In the genomic region with DNA sequence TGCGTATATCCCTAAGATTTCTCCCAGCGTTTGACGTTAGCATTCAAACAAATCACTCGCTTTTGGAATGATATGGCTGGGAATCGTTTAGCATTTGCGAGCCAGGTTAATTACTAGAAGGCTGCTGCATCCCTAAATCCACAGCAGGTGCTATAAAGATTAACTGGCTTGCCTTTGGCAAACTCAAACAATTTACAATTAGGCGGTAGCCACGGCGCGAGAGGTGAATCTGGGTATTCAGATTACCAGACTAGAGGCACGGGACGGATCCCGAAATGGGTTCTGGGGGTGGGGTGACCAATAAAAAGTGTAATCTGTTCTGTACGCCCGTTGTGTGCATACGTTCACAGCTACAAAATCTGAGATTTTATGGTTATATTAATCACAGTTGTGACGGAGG, we compare ENCODE assay signal across 4 fruit fly cellular contexts.
TF ChIP-seq lines count a peak whose summit lies in the region.

Gene CG11892, plus strand, starts transcription at position 384 of the 400 bp plus-strand sequence.

- no peak for TF ChIP-seq CTCF in whole organism, embryonic (GFP tag; optimal IDR thresholded peaks at IDR 0.05; lab: Kevin White, UChicago)

TF ChIP-seq in whole organism, adult, 20 proteins besides CTCF, POLR2A, EP300 and RAD21:
- TF ChIP-seq CG14711 (tag; optimal IDR thresholded peaks at IDR 0.05; lab: Kevin White, UChicago) (peak; percentile 64), ovo (GFP tag; optimal IDR thresholded peaks at IDR 0.05; lab: Kevin White, UChicago) (peak; percentile 30), Crg-1 (GFP tag; optimal IDR thresholded peaks at IDR 0.05; lab: Kevin White, UChicago) (peak; percentile 20), bab1 (GFP tag; optimal IDR thresholded peaks at IDR 0.05; lab: Kevin White, UChicago) (no peak), Clk (GFP tag; optimal IDR thresholded peaks at IDR 0.05; lab: Kevin White, UChicago) (peak; percentile 72), Hr96 (GFP tag; optimal IDR thresholded peaks at IDR 0.05; lab: Kevin White, UChicago) (no peak), toe (GFP tag; optimal IDR thresholded peaks at IDR 0.05; lab: Kevin White, UChicago) (no peak), CG7101 (tag; optimal IDR thresholded peaks at IDR 0.05; lab: Kevin White, UChicago) (peak; percentile 87), cic (GFP tag; optimal IDR thresholded peaks at IDR 0.05; lab: Kevin White, UChicago) (peak; percentile 93), CG11617 (GFP tag; optimal IDR thresholded peaks at IDR 0.05; lab: Kevin White, UChicago) (peak; percentile 82), CG1620 (GFP tag; optimal IDR thresholded peaks at IDR 0.05; lab: Kevin White, UChicago) (no peak), CG7045 (GFP tag; optimal IDR thresholded peaks at IDR 0.05; lab: Kevin White, UChicago) (peak; percentile 93), tj (GFP tag; optimal IDR thresholded peaks at IDR 0.05; lab: Kevin White, UChicago) (peak; percentile 39), CG12768 (GFP tag; optimal IDR thresholded peaks at IDR 0.05; lab: Kevin White, UChicago) (peak; percentile 89), cnc (optimal IDR thresholded peaks at IDR 0.05; lab: Kevin White, UChicago) (no peak), Mnt (GFP tag; optimal IDR thresholded peaks at IDR 0.05; lab: Kevin White, UChicago) (peak; percentile 67), CG33017 (tag; optimal IDR thresholded peaks at IDR 0.05; lab: Kevin White, UChicago) (peak; percentile 89), CG5204 (GFP tag; optimal IDR thresholded peaks at IDR 0.05; lab: Kevin White, UChicago) (peak; percentile 28), kay (GFP tag; lab: Kevin White, UChicago; ENCODE audit: borderline replicate concordance) (peak; percentile 93), pad (GFP tag; optimal IDR thresholded peaks at IDR 0.05; lab: Kevin White, UChicago) (peak; percentile 68)

TF ChIP-seq in whole organism, embryonic, 481 proteins besides CTCF, POLR2A, EP300 and RAD21 (continues in another document):
- TF ChIP-seq eve (GFP tag; optimal IDR thresholded peaks at IDR 0.05; lab: Kevin White, UChicago) (no peak), ATbp (GFP tag; optimal IDR thresholded peaks at IDR 0.05; lab: Kevin White, UChicago) (peak; percentile 82), CG10959 (GFP tag; IDR thresholded peaks at IDR 0.05; lab: Robert Waterston, UW) (no peak), Nf-YB (GFP tag; optimal IDR thresholded peaks at IDR 0.05; lab: Kevin White, UChicago) (no peak), Sox102F (GFP tag; optimal IDR thresholded peaks at IDR 0.05; lab: Kevin White, UChicago) (peak; percentile 37), insv (GFP tag; optimal IDR thresholded peaks at IDR 0.05; lab: Kevin White, UChicago) (no peak), CG7357 (GFP tag; IDR thresholded peaks at IDR 0.05; lab: Robert Waterston, UW) (no peak), Max (GFP tag; optimal IDR thresholded peaks at IDR 0.05; lab: Kevin White, UChicago) (no peak), Dfd (GFP tag; optimal IDR thresholded peaks at IDR 0.05; lab: Kevin White, UChicago) (no peak), HHEX (GFP tag; optimal IDR thresholded peaks at IDR 0.05; lab: Kevin White, UChicago) (peak; percentile 64), grau (tag; optimal IDR thresholded peaks at IDR 0.05; lab: Kevin White, UChicago) (no peak), CG8359 (GFP tag; optimal IDR thresholded peaks at IDR 0.05; lab: Kevin White, UChicago; ENCODE audit: borderline replicate concordance) (peak; percentile 6), CG10654 (GFP tag; optimal IDR thresholded peaks at IDR 0.05; lab: Kevin White, UChicago) (no peak), CG1603 (tag; optimal IDR thresholded peaks at IDR 0.05; lab: Kevin White, UChicago) (peak; percentile 56), Elba2 (GFP tag; optimal IDR thresholded peaks at IDR 0.05; lab: Kevin White, UChicago) (no peak), Rx (GFP tag; IDR thresholded peaks at IDR 0.05; lab: Robert Waterston, UW) (no peak), CG12659 (GFP tag; optimal IDR thresholded peaks at IDR 0.05; lab: Kevin White, UChicago) (peak; percentile 46), lilli (GFP tag; optimal IDR thresholded peaks at IDR 0.05; lab: Kevin White, UChicago) (peak; percentile 15), Myb (GFP tag; optimal IDR thresholded peaks at IDR 0.05; lab: Kevin White, UChicago) (no peak), CG15514 (GFP tag; optimal IDR thresholded peaks at IDR 0.05; lab: Kevin White, UChicago) (peak; percentile 53), CG4707 (GFP tag; optimal IDR thresholded peaks at IDR 0.05; lab: Kevin White, UChicago) (peak; percentile 39), ara (GFP tag; IDR thresholded peaks at IDR 0.05; lab: Robert Waterston, UW) (0 out of 2 replicates have a peak, but pooled peaks have one; percentile 43), CG18262 (tag; optimal IDR thresholded peaks at IDR 0.05; lab: Kevin White, UChicago) (no peak)

TF ChIP-seq in whole organism, prepupa, 60 proteins besides CTCF, POLR2A, EP300 and RAD21:
- peak; percentile 90 for TF ChIP-seq fkh (GFP tag; optimal IDR thresholded peaks at IDR 0.05; lab: Kevin White, UChicago)
- no peak for TF ChIP-seq dac (GFP tag; optimal IDR thresholded peaks at IDR 0.05; lab: Kevin White, UChicago)
- peak; percentile 46 for TF ChIP-seq svp (GFP tag; lab: Kevin White, UChicago)
- TF ChIP-seq Sox102F (GFP tag; optimal IDR thresholded peaks at IDR 0.05; lab: Kevin White, UChicago): peak; percentile 23
- peak; percentile 46 for TF ChIP-seq vri (GFP tag; optimal IDR thresholded peaks at IDR 0.05; lab: Kevin White, UChicago)

TF ChIP-seq in whole organism, wandering third instar larva, 38 proteins besides CTCF, POLR2A, EP300 and RAD21:
- TF ChIP-seq OdsH (GFP tag; optimal IDR thresholded peaks at IDR 0.05; lab: Kevin White, UChicago) (peak; percentile 47), Rel (GFP tag; optimal IDR thresholded peaks at IDR 0.05; lab: Kevin White, UChicago) (no peak), Rel (tag; optimal IDR thresholded peaks at IDR 0.05; lab: Kevin White, UChicago) (no peak), rgr (GFP tag; optimal IDR thresholded peaks at IDR 0.05; lab: Kevin White, UChicago) (peak; percentile 36), CG9705 (GFP tag; optimal IDR thresholded peaks at IDR 0.05; lab: Kevin White, UChicago) (no peak), tai (GFP tag; optimal IDR thresholded peaks at IDR 0.05; lab: Kevin White, UChicago) (no peak), jim (GFP tag; optimal IDR thresholded peaks at IDR 0.05; lab: Kevin White, UChicago) (no peak), ey (GFP tag; optimal IDR thresholded peaks at IDR 0.05; lab: Kevin White, UChicago) (no peak), foxo (GFP tag; optimal IDR thresholded peaks at IDR 0.05; lab: Kevin White, UChicago) (no peak), Jra (GFP tag; optimal IDR thresholded peaks at IDR 0.05; lab: Kevin White, UChicago) (no peak), psq (GFP tag; optimal IDR thresholded peaks at IDR 0.05; lab: Kevin White, UChicago) (no peak), fru (GFP tag; optimal IDR thresholded peaks at IDR 0.05; lab: Kevin White, UChicago) (peak; percentile 50), lola (GFP tag; optimal IDR thresholded peaks at IDR 0.05; lab: Kevin White, UChicago) (no peak), Hr83 (GFP tag; optimal IDR thresholded peaks at IDR 0.05; lab: Kevin White, UChicago; ENCODE audit: poor library complexity, severe bottlenecking) (peak; percentile 51), woc (GFP tag; optimal IDR thresholded peaks at IDR 0.05; lab: Kevin White, UChicago) (no peak), Hnf4 (GFP tag; optimal IDR thresholded peaks at IDR 0.05; lab: Kevin White, UChicago) (peak; percentile 24), Sp1 (GFP tag; optimal IDR thresholded peaks at IDR 0.05; lab: Kevin White, UChicago) (peak; percentile 55), HLH106 (tag; optimal IDR thresholded peaks at IDR 0.05; lab: Kevin White, UChicago) (no peak), br (GFP tag; optimal IDR thresholded peaks at IDR 0.05; lab: Kevin White, UChicago) (peak; percentile 57), Hr78 (GFP tag; optimal IDR thresholded peaks at IDR 0.05; lab: Kevin White, UChicago) (no peak)
